Worm (Caenorhabditis elegans) whole organism, L2 larva: Measurements from ENCODE around the gene srh-73.

Source experiments
- C34F6.9 ChIP-seq: fragments of 150-350 bp; optimal IDR thresholded peaks from 2 replicates; lab custom pipeline; 2014; ENCODE audit warnings: missing biosample characterization, missing genetic modification characterization
- F13H6.1 ChIP-seq: sonication (generic microtip); optimal IDR thresholded peaks from 2 replicates; lab custom pipeline; 2016; ENCODE audit warnings: missing genetic modification characterization, missing compliant biosample characterization
- R02D3.7 ChIP-seq: fragments of 150-350 bp; optimal IDR thresholded peaks from 2 replicates; lab custom pipeline; 2014; ENCODE audit warnings: missing biosample characterization, missing genetic modification characterization
- Y55F3AM.14 ChIP-seq: fragments of 200-800 bp; sonication (Bioruptor generic); optimal IDR thresholded peaks from 2 replicates; lab custom pipeline; 2018; ENCODE audit warnings: mild to moderate bottlenecking, missing genetic modification characterization, missing compliant biosample characterization
- ZK546.5 ChIP-seq: sonication (generic microtip); optimal IDR thresholded peaks from 2 replicates; lab custom pipeline; 2017; ENCODE audit warnings: missing biosample characterization, missing genetic modification characterization
- alr-1 ChIP-seq: fragments of 150-350 bp; optimal IDR thresholded peaks from 2 replicates; lab custom pipeline; 2014; ENCODE audit warnings: missing biosample characterization, missing genetic modification characterization
- aly-2 ChIP-seq: fragments of 150-350 bp; optimal IDR thresholded peaks from 2 replicates; lab custom pipeline; 2014; ENCODE audit warnings: missing biosample characterization, missing genetic modification characterization
- ama-1 ChIP-seq: fragments of 150-350 bp; optimal IDR thresholded peaks from 2 replicates; lab custom pipeline; 2018; ENCODE audit warnings: inconsistent platforms
- blmp-1 ChIP-seq: sonication (generic microtip); optimal IDR thresholded peaks from 2 replicates; lab custom pipeline; 2017; ENCODE audit warnings: missing genetic modification characterization, mild to moderate bottlenecking, missing compliant biosample characterization, antibody characterized with exemption, moderate library complexity; ENCODE audit not compliant: insufficient read depth
- ceh-16 ChIP-seq: fragments of 150-350 bp; optimal IDR thresholded peaks from 2 replicates; lab custom pipeline; 2014; ENCODE audit warnings: missing biosample characterization, missing genetic modification characterization
- ceh-82 ChIP-seq: fragments of 150-350 bp; optimal IDR thresholded peaks from 2 replicates; lab custom pipeline; 2014; ENCODE audit warnings: missing biosample characterization, missing genetic modification characterization
- crh-2 ChIP-seq: sonication (generic microtip); optimal IDR thresholded peaks from 2 replicates; lab custom pipeline; 2017; ENCODE audit warnings: missing biosample characterization, missing genetic modification characterization
- dmd-4 ChIP-seq: sonication (generic microtip); optimal IDR thresholded peaks from 2 replicates; lab custom pipeline; 2017; ENCODE audit warnings: missing biosample characterization, missing genetic modification characterization
- egl-27 ChIP-seq: sonication (generic microtip); optimal IDR thresholded peaks from 3 replicates; lab custom pipeline; 2017; ENCODE audit warnings: missing biosample characterization, missing genetic modification reagents, missing genetic modification characterization
- elt-1 ChIP-seq: fragments of 150-350 bp; optimal IDR thresholded peaks from 2 replicates; lab custom pipeline; 2014; ENCODE audit warnings: missing biosample characterization, missing genetic modification characterization
- lin-39 ChIP-seq: fragments of 150-350 bp; optimal IDR thresholded peaks from 2 replicates; lab custom pipeline; 2014; ENCODE audit warnings: missing biosample characterization, missing genetic modification reagents, missing genetic modification characterization
- lsy-2 ChIP-seq, 2 experiments: fragments of 150-350 bp in 1 of 2; sonication (generic microtip) in 1 of 2; optimal IDR thresholded peaks; 2 replicates each; lab custom pipeline; 2014 to 2017; ENCODE audit warnings: missing biosample characterization in 2 of 2, missing genetic modification characterization in 2 of 2
- mab-5 ChIP-seq: fragments of 150-350 bp; optimal IDR thresholded peaks from 2 replicates; lab custom pipeline; 2014; ENCODE audit warnings: missing biosample characterization, missing genetic modification characterization
- mbf-1 ChIP-seq: sonication (generic microtip); optimal IDR thresholded peaks from 2 replicates; lab custom pipeline; 2017; ENCODE audit warnings: missing biosample characterization, missing genetic modification characterization
- mdl-1 ChIP-seq, 2 experiments: fragments of 150-350 bp in 1 of 2; sonication (generic microtip) in 1 of 2; optimal IDR thresholded peaks; 2 replicates each; lab custom pipeline; 2017; ENCODE audit warnings: missing biosample characterization in 2 of 2, missing genetic modification characterization in 2 of 2
- nhr-11 ChIP-seq: fragments of 150-350 bp; optimal IDR thresholded peaks from 2 replicates; lab custom pipeline; 2014; ENCODE audit warnings: missing biosample characterization, missing genetic modification characterization
- nhr-129 ChIP-seq: fragments of 150-350 bp; optimal IDR thresholded peaks from 2 replicates; lab custom pipeline; 2014; ENCODE audit warnings: missing biosample characterization, missing genetic modification characterization
- nhr-21 ChIP-seq: fragments of 150-350 bp; optimal IDR thresholded peaks from 2 replicates; lab custom pipeline; 2014; ENCODE audit warnings: missing biosample characterization, missing genetic modification characterization
- nhr-23 ChIP-seq: fragments of 150-350 bp; optimal IDR thresholded peaks from 2 replicates; lab custom pipeline; 2014; ENCODE audit warnings: missing biosample characterization, missing genetic modification reagents, missing genetic modification characterization
- nhr-237 ChIP-seq: fragments of 150-350 bp; optimal IDR thresholded peaks from 2 replicates; lab custom pipeline; 2014; ENCODE audit warnings: missing biosample characterization, missing genetic modification characterization
- nhr-25 ChIP-seq: fragments of 150-350 bp; sonication (generic microtip); optimal IDR thresholded peaks from 3 replicates; lab custom pipeline; 2014; ENCODE audit warnings: missing biosample characterization, missing genetic modification characterization
- nhr-6 ChIP-seq: fragments of 150-350 bp; optimal IDR thresholded peaks from 2 replicates; lab custom pipeline; 2014; ENCODE audit warnings: missing biosample characterization, missing genetic modification characterization
- nhr-77 ChIP-seq: fragments of 150-350 bp; optimal IDR thresholded peaks from 2 replicates; lab custom pipeline; 2014; ENCODE audit warnings: missing biosample characterization, missing genetic modification characterization
- peb-1 ChIP-seq: fragments of 150-350 bp; optimal IDR thresholded peaks from 2 replicates; lab custom pipeline; 2014; ENCODE audit warnings: missing biosample characterization, missing genetic modification characterization
- sem-4 ChIP-seq: fragments of 150-350 bp; optimal IDR thresholded peaks from 2 replicates; lab custom pipeline; 2014; ENCODE audit warnings: missing biosample characterization, missing genetic modification reagents, missing genetic modification characterization
- skn-1 ChIP-seq: sonication (generic microtip); optimal IDR thresholded peaks from 2 replicates; lab custom pipeline; 2017; ENCODE audit warnings: missing biosample characterization, missing genetic modification characterization
- sma-9 ChIP-seq, 2 experiments: fragments of 150-350 bp in 1 of 2; sonication (generic microtip) in 1 of 2; optimal IDR thresholded peaks; 2 replicates each; lab custom pipeline; 2014 to 2016; ENCODE audit warnings: missing genetic modification characterization in 2 of 2, mild to moderate bottlenecking in 1 of 2, missing biosample characterization in 1 of 2, missing compliant biosample characterization in 1 of 2, missing genetic modification reagents in 1 of 2, moderate library complexity in 1 of 2
- snpc-4 ChIP-seq: fragments of 150-350 bp; optimal IDR thresholded peaks from 2 replicates; lab custom pipeline; 2014; ENCODE audit warnings: missing biosample characterization, missing genetic modification characterization
- unc-39 ChIP-seq: fragments of 150-350 bp; optimal IDR thresholded peaks from 2 replicates; lab custom pipeline; 2014; ENCODE audit warnings: missing biosample characterization, missing genetic modification characterization
- unc-55 ChIP-seq: fragments of 150-350 bp; sonication (generic microtip); optimal IDR thresholded peaks from 3 replicates; lab custom pipeline; 2014; ENCODE audit warnings: missing biosample characterization, missing genetic modification reagents, missing genetic modification characterization
- zag-1 ChIP-seq: fragments of 150-350 bp; optimal IDR thresholded peaks from 2 replicates; lab custom pipeline; 2014; ENCODE audit warnings: missing biosample characterization, missing genetic modification characterization
- ztf-1 ChIP-seq: fragments of 200-800 bp; sonication (Bioruptor generic); conservative IDR thresholded peaks from 2 replicates; pipeline ENCODE4 v1.3.6; 2022; ENCODE audit warnings: missing genetic modification characterization, missing compliant biosample characterization
- ztf-11 ChIP-seq: sonication (generic microtip); optimal IDR thresholded peaks from 2 replicates; lab custom pipeline; 2017; ENCODE audit warnings: missing biosample characterization, missing genetic modification characterization
- ztf-4 ChIP-seq: fragments of 150-350 bp; optimal IDR thresholded peaks from 2 replicates; lab custom pipeline; 2014; ENCODE audit warnings: missing biosample characterization, missing genetic modification characterization

Gene srh-73

DNA sequence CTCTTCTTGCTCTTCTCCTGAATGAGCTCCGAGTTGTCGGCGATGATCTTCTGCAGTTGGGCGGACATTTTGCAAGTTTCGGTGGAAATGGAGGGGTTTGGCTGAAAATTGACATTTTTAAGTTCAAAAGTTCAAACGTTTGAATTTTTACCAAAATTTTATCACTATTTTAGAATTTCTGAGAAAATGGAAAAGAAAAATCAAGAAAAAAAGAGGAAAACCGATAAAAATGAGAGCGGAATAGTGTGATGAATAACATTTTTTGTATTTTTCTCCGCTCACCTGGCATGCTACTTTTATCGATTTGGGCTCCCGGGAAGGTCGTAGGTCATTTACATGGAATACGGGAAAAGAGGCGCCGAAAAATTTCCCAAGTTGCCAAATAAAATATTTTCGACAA lies 26.9 kb upstream of the srh-73 start, which contains the start of gene F15A4.10:
Gene F15A4.10, minus strand, starts transcription at position 101 of the 400 bp plus-strand sequence.
- TF ChIP-seq mbf-1 (tag; lab: Kevin White, UChicago) (no peak), nhr-77 (no peak), crh-2 (no peak), mdl-1 (tag; optimal IDR thresholded peaks at IDR 0.05; lab: Kevin White, UChicago) (no peak), nhr-129 (no peak), ama-1 (lab: Kevin White, UChicago) (no peak), C34F6.9 (tag; lab: Kevin White, UChicago) (no peak), unc-39 (tag; lab: Kevin White, UChicago) (no peak), zag-1 (tag; lab: Kevin White, UChicago) (no peak), lin-39 (tag; lab: Kevin White, UChicago) (no peak), nhr-25 (tag; lab: Kevin White, UChicago) (no peak), nhr-237 (tag; lab: Kevin White, UChicago) (no peak), lsy-2 (tag; optimal IDR thresholded peaks at IDR 0.05; lab: Kevin White, UChicago) (no peak)
- TF ChIP-seq, all 48 proteins: peak for 0

DNA sequence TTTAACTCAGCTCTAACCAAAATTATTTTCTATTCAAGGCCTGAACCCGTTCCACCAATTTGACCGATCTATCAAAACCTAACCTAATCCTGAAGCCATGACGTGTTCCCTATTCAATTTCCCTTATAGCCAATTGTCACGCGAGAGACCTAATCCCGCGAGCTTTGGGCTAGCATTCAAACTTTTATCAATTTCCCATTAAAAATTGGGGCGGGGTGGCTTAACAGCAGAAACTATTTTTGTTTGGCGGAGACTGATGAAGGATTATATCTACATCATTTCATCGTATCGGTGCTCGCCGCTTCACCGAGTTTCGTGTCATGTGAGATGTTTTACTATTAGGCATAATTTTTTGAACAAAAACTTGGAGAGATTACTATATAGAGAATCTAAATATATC lies 23.2 kb upstream of the srh-73 start:
- TF ChIP-seq unc-39 (tag; lab: Kevin White, UChicago), result no peak
- TF ChIP-seq nhr-129, result no peak
- TF ChIP-seq blmp-1 (tag; lab: Kevin White, UChicago), result no peak
- TF ChIP-seq sem-4, result no peak
- TF ChIP-seq ceh-16 (tag; lab: Kevin White, UChicago), result no peak
- no peak for TF ChIP-seq R02D3.7 (tag; lab: Kevin White, UChicago)
- no peak for TF ChIP-seq alr-1 (tag; lab: Kevin White, UChicago)
- no peak for TF ChIP-seq C34F6.9 (tag; lab: Kevin White, UChicago)
- TF ChIP-seq egl-27 (tag; lab: Kevin White, UChicago), result no peak
- TF ChIP-seq F13H6.1 (tag; lab: Kevin White, UChicago), result no peak
- TF ChIP-seq ceh-82 (tag; lab: Kevin White, UChicago), result no peak
- no peak for TF ChIP-seq aly-2 (tag; lab: Kevin White, UChicago)
- TF ChIP-seq ztf-11 (tag; lab: Kevin White, UChicago), result no peak
- TF ChIP-seq ama-1 (lab: Kevin White, UChicago), result no peak
- TF ChIP-seq nhr-21 (tag; lab: Kevin White, UChicago), result no peak
- TF ChIP-seq nhr-6 (tag; lab: Kevin White, UChicago), result no peak
- no peak for TF ChIP-seq mab-5 (tag; lab: Kevin White, UChicago)
- TF ChIP-seq elt-1 (tag; lab: Kevin White, UChicago), result no peak
- no peak for TF ChIP-seq ztf-4 (tag; lab: Kevin White, UChicago)
- no peak for TF ChIP-seq sma-9 (GFP tag; optimal IDR thresholded peaks at IDR 0.05; lab: Kevin White, UChicago)
- no peak for TF ChIP-seq sma-9 (tag; optimal IDR thresholded peaks at IDR 0.05; lab: Kevin White, UChicago)
- TF ChIP-seq, all 48 proteins: peak for 0

DNA sequence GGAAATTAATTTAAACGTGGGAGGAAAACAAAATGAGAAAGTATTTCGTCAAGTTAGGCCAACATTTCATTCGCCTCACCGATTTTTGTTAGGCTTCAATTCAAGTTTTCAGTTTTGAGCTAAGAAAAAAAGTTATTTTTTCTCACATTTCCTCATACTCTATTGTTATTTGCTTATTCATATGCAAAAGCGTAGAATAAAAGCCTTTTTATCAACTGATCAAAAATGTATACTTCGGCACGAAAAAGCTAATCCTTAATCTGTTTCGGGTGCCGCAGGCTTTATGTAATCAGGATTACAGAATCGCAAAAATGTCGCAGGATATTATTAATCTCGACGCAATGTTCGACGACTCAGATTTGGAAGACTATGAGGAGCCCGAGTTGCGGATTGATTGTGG lies 22.1 kb upstream of the srh-73 start, which contains the start of gene T21B4.15:
Gene T21B4.15, plus strand, starts transcription at position 301 of the 400 bp plus-strand sequence.
- TF ChIP-seq Y55F3AM.14 (GFP tag; lab: Kevin White, UChicago) (no peak), skn-1 (tag; lab: Kevin White, UChicago) (no peak), elt-1 (tag; lab: Kevin White, UChicago) (no peak), R02D3.7 (tag; lab: Kevin White, UChicago) (no peak), unc-55 (no peak), nhr-23 (tag; lab: Kevin White, UChicago) (no peak), peb-1 (no peak), ztf-11 (tag; lab: Kevin White, UChicago) (no peak)

DNA sequence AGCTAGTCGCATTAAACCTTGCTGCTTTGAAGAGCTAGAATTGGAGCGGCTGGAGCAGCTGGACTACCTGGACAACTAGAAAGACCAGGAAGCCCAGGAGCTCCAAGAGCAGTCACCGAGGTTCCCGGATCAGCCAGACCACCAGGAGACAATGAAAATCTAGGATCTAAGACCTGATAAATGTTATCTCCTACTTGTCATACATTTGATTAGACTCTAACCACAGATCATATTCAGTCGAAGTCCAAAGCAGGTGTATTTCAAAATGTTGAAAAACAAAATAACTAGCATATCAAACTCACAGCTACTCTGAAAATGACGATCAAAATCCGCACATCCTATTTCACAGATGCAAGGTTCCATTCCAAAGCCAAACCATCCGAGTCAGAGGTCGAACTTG lies 20.0 kb upstream of the srh-73 start, which contains the start of gene srz-6:
Gene srz-6, plus strand, starts transcription at position 301 of the 400 bp plus-strand sequence.
- TF ChIP-seq ama-1 (lab: Kevin White, UChicago), result no peak
- no peak for TF ChIP-seq nhr-11
- no peak for TF ChIP-seq dmd-4
- no peak for TF ChIP-seq skn-1 (tag; lab: Kevin White, UChicago)
- no peak for TF ChIP-seq mdl-1 (tag; optimal IDR thresholded peaks at IDR 0.05; lab: Kevin White, UChicago)
- no peak for TF ChIP-seq nhr-77
- TF ChIP-seq mab-5 (tag; lab: Kevin White, UChicago), result no peak
- TF ChIP-seq snpc-4 (tag; lab: Kevin White, UChicago), result no peak
- TF ChIP-seq nhr-23 (tag; lab: Kevin White, UChicago), result no peak
- no peak for TF ChIP-seq nhr-129
- TF ChIP-seq ZK546.5 (tag; lab: Kevin White, UChicago), result no peak
- TF ChIP-seq nhr-6 (tag; lab: Kevin White, UChicago), result no peak
- TF ChIP-seq C34F6.9 (tag; lab: Kevin White, UChicago), result no peak
- TF ChIP-seq ztf-1 (GFP tag; lab: Robert Waterston, UW), result no peak
- no peak for TF ChIP-seq zag-1 (tag; lab: Kevin White, UChicago)
- TF ChIP-seq, all 48 proteins: peak for 0
